Fruit fly (Drosophila melanogaster) whole organism, embryonic: ENCODE data around the gene IA-2.

ENCODE experiments used
- Atf3 ChIP-seq: fragments of 200-800 bp; sonication (Bioruptor generic); optimal IDR thresholded peaks from 3 replicates; lab custom pipeline; 2016; ENCODE audit warnings: missing biosample characterization, missing genetic modification characterization
- Blimp-1 ChIP-seq: fragments of 200-800 bp; sonication (Bioruptor generic); optimal IDR thresholded peaks from 3 replicates; lab custom pipeline; 2018; ENCODE audit warnings: missing biosample characterization, missing genetic modification characterization, mild to moderate bottlenecking, moderate library complexity, missing genetic modification reagents
- CG10274 ChIP-seq: fragments of 200-800 bp; sonication (Bioruptor generic); optimal IDR thresholded peaks from 3 replicates; lab custom pipeline; 2017; ENCODE audit warnings: missing biosample characterization, mild to moderate bottlenecking, missing genetic modification characterization
- CG10543 ChIP-seq: fragments of 200-800 bp; sonication (Bioruptor generic); optimal IDR thresholded peaks from 3 replicates; lab custom pipeline; 2017; ENCODE audit warnings: missing biosample characterization, mild to moderate bottlenecking, missing genetic modification characterization, moderate library complexity
- CG10565 ChIP-seq: fragments of 200-800 bp; sonication (Bioruptor generic); optimal IDR thresholded peaks from 3 replicates; lab custom pipeline; 2016; ENCODE audit warnings: missing biosample characterization, mild to moderate bottlenecking, missing genetic modification characterization
- CG11247 ChIP-seq: fragments of 200-800 bp; sonication (Bioruptor generic); IDR thresholded peaks from 2 replicates; pipeline ENCODE4 v1.3.6; 2022; ENCODE audit warnings: missing biosample characterization, missing genetic modification characterization
- CG12071 ChIP-seq: fragments of 200-800 bp; sonication (Bioruptor generic); optimal IDR thresholded peaks from 3 replicates; lab custom pipeline; 2018; ENCODE audit warnings: missing biosample characterization, mild to moderate bottlenecking, missing genetic modification characterization
- CG12155 ChIP-seq: fragments of 200-800 bp; sonication (Bioruptor generic); optimal IDR thresholded peaks from 3 replicates; lab custom pipeline; 2016; ENCODE audit warnings: missing biosample characterization, missing genetic modification characterization
- CG13424 ChIP-seq: fragments of 200-800 bp; sonication (Bioruptor generic); optimal IDR thresholded peaks from 2 replicates; lab custom pipeline; 2019; ENCODE audit warnings: missing biosample characterization, mild to moderate bottlenecking, missing genetic modification characterization, moderate library complexity
- CG13775 ChIP-seq: fragments of 200-800 bp; sonication (Bioruptor generic); optimal IDR thresholded peaks from 3 replicates; lab custom pipeline; 2017; ENCODE audit warnings: missing biosample characterization, mild to moderate bottlenecking, missing genetic modification characterization
- CG15011 ChIP-seq: fragments of 200-800 bp; sonication (Bioruptor generic); optimal IDR thresholded peaks from 3 replicates; lab custom pipeline; 2018; ENCODE audit warnings: missing biosample characterization, mild to moderate bottlenecking, missing genetic modification characterization
- CG15601 ChIP-seq: fragments of 200-800 bp; sonication (Bioruptor generic); optimal IDR thresholded peaks from 3 replicates; lab custom pipeline; 2019; ENCODE audit warnings: missing biosample characterization, mild to moderate bottlenecking, missing genetic modification characterization, moderate library complexity
- CG1603 ChIP-seq: fragments of 200-800 bp; sonication (Bioruptor generic); optimal IDR thresholded peaks from 2 replicates; lab custom pipeline; 2019; ENCODE audit warnings: missing biosample characterization, mild to moderate bottlenecking, missing genetic modification characterization, moderate library complexity
- CG32532 ChIP-seq: fragments of 200-800 bp; sonication (Bioruptor generic); IDR thresholded peaks from 2 replicates; pipeline ENCODE4 v1.3.6; 2022; ENCODE audit warnings: missing biosample characterization, missing genetic modification characterization
- CG4360 ChIP-seq: fragments of 200-800 bp; sonication (Bioruptor generic); IDR thresholded peaks from 2 replicates; pipeline ENCODE4 v1.3.6; 2022; ENCODE audit warnings: missing biosample characterization, missing genetic modification characterization
- CG7839 ChIP-seq: fragments of 200-800 bp; sonication (Bioruptor generic); optimal IDR thresholded peaks from 3 replicates; lab custom pipeline; 2018; ENCODE audit warnings: missing biosample characterization, mild to moderate bottlenecking, missing genetic modification characterization, moderate library complexity
- CG8290 ChIP-seq, 3 experiments: fragments of 200-800 bp; sonication (Bioruptor generic); optimal IDR thresholded peaks; 2 replicates each; lab custom pipeline; 2016 to 2019; ENCODE audit warnings: missing biosample characterization in 3 of 3, missing genetic modification characterization in 3 of 3, mild to moderate bottlenecking in 2 of 3, moderate library complexity in 1 of 3
- CG8944 ChIP-seq: fragments of 200-800 bp; sonication (Bioruptor generic); optimal IDR thresholded peaks from 3 replicates; lab custom pipeline; 2016; ENCODE audit warnings: missing biosample characterization, missing genetic modification characterization
- CG9609 ChIP-seq: fragments of 200-800 bp; sonication (Bioruptor generic); optimal IDR thresholded peaks from 3 replicates; lab custom pipeline; 2016; ENCODE audit warnings: missing biosample characterization, missing genetic modification characterization
- CG9727 ChIP-seq: fragments of 200-800 bp; sonication (Bioruptor generic); optimal IDR thresholded peaks from 3 replicates; lab custom pipeline; 2017; ENCODE audit warnings: missing biosample characterization, mild to moderate bottlenecking, missing genetic modification characterization
- CHES-1-like ChIP-seq: fragments of 200-800 bp; sonication (Bioruptor generic); optimal IDR thresholded peaks from 2 replicates; lab custom pipeline; 2016; ENCODE audit warnings: missing biosample characterization, missing genetic modification characterization
- H2.0 ChIP-seq: fragments of 200-800 bp; sonication (Bioruptor generic); IDR thresholded peaks from 2 replicates; pipeline ENCODE4 v1.3.6; 2022; ENCODE audit warnings: missing biosample characterization, missing genetic modification characterization
- HLH3B ChIP-seq: fragments of 200-800 bp; sonication (Bioruptor generic); IDR thresholded peaks from 2 replicates; pipeline ENCODE4 v1.3.6; 2022; ENCODE audit warnings: missing biosample characterization, missing genetic modification characterization
- Kr ChIP-seq: fragments of 200-800 bp; sonication (Bioruptor generic); optimal IDR thresholded peaks from 2 replicates; lab custom pipeline; 2017; ENCODE audit warnings: missing biosample characterization, mild to moderate bottlenecking, missing genetic modification characterization
- Lpt ChIP-seq: fragments of >200 bp; optimal IDR thresholded peaks from 2 replicates; lab custom pipeline; 2018; ENCODE audit warnings: missing biosample characterization, missing genetic modification characterization
- MBD-R2 ChIP-seq: fragments of 200-800 bp; sonication (Bioruptor generic); IDR thresholded peaks from 2 replicates; pipeline ENCODE4 v1.3.6; 2022; ENCODE audit warnings: missing biosample characterization, missing genetic modification characterization
- Med ChIP-seq: fragments of 200-800 bp; sonication (Bioruptor generic); peaks from one replicate; lab custom pipeline; 2016; ENCODE audit warnings: missing biosample characterization, missing genetic modification characterization, mild to moderate bottlenecking, inconsistent platforms, moderate library complexity
- Meics ChIP-seq: fragments of 200-800 bp; sonication (Bioruptor generic); optimal IDR thresholded peaks from 2 replicates; lab custom pipeline; 2017; ENCODE audit warnings: missing biosample characterization, mild to moderate bottlenecking, missing genetic modification characterization
- Mrtf ChIP-seq: fragments of 200-800 bp; sonication (Bioruptor generic); IDR thresholded peaks from 3 replicates; pipeline ENCODE4 v1.3.6; 2022; ENCODE audit warnings: missing biosample characterization, missing genetic modification characterization
- NK7.1 ChIP-seq: fragments of 200-800 bp; sonication (Bioruptor generic); optimal IDR thresholded peaks from 3 replicates; lab custom pipeline; 2016; ENCODE audit warnings: missing biosample characterization, missing genetic modification characterization
- Trl ChIP-seq, 3 experiments: fragments of >200 bp in 2 of 3; fragments of 200-800 bp in 1 of 3; sonication (Bioruptor generic) in 1 of 3; optimal IDR thresholded peaks; 2 replicates in 1 of 3; 3 replicates in 2 of 3; lab custom pipeline; 2016 to 2017; ENCODE audit warnings: missing biosample characterization in 1 of 3, missing genetic modification characterization in 1 of 3
- ase ChIP-seq: fragments of 200-800 bp; sonication (Bioruptor generic); IDR thresholded peaks from 3 replicates; pipeline ENCODE4 v1.3.6; 2022; ENCODE audit warnings: missing biosample characterization, missing genetic modification characterization
- az2 ChIP-seq: fragments of 200-800 bp; sonication (Bioruptor generic); optimal IDR thresholded peaks from 3 replicates; lab custom pipeline; 2016; ENCODE audit warnings: missing biosample characterization, missing genetic modification characterization
- bcd ChIP-seq: fragments of 200-800 bp; sonication (Bioruptor generic); optimal IDR thresholded peaks from 2 replicates; lab custom pipeline; 2017; ENCODE audit warnings: missing biosample characterization, mild to moderate bottlenecking, missing genetic modification characterization
- caup ChIP-seq: fragments of 200-800 bp; sonication (Bioruptor generic); optimal IDR thresholded peaks from 3 replicates; lab custom pipeline; 2017; ENCODE audit warnings: missing biosample characterization, mild to moderate bottlenecking, missing genetic modification characterization, moderate library complexity; ENCODE audit not compliant: severe bottlenecking
- chm ChIP-seq: fragments of 200-800 bp; sonication (Bioruptor generic); IDR thresholded peaks from 2 replicates; pipeline ENCODE4 v1.3.6; 2022; ENCODE audit warnings: missing biosample characterization, missing genetic modification characterization
- dysf ChIP-seq: fragments of 200-800 bp; sonication (Bioruptor generic); IDR thresholded peaks from 3 replicates; pipeline ENCODE4 v1.3.6; 2022; ENCODE audit warnings: missing biosample characterization, missing genetic modification characterization
- en ChIP-seq: fragments of 200-800 bp; sonication (Bioruptor generic); optimal IDR thresholded peaks from 2 replicates; lab custom pipeline; 2016; ENCODE audit warnings: missing biosample characterization, missing genetic modification characterization
- grau ChIP-seq: fragments of 200-800 bp; optimal IDR thresholded peaks from 3 replicates; lab custom pipeline; 2019; ENCODE audit warnings: missing biosample characterization, mild to moderate bottlenecking, missing genetic modification characterization, moderate library complexity
- ham ChIP-seq: fragments of 200-800 bp; sonication (Bioruptor generic); IDR thresholded peaks from 2 replicates; pipeline ENCODE4 v1.3.6; 2022; ENCODE audit warnings: missing biosample characterization, missing genetic modification characterization
- lilli ChIP-seq: fragments of 200-800 bp; sonication (Bioruptor generic); optimal IDR thresholded peaks from 3 replicates; lab custom pipeline; 2016; ENCODE audit warnings: missing biosample characterization, missing genetic modification characterization
- otp ChIP-seq: fragments of 200-800 bp; sonication (Bioruptor generic); IDR thresholded peaks from 3 replicates; pipeline ENCODE4, ENCODE4 v1.3.6; 2022; ENCODE audit warnings: missing biosample characterization, missing genetic modification characterization
- pnt ChIP-seq: fragments of 200-800 bp; sonication (Bioruptor generic); optimal IDR thresholded peaks from 3 replicates; lab custom pipeline; 2016; ENCODE audit warnings: missing biosample characterization, missing genetic modification characterization
- pum ChIP-seq: fragments of 200-800 bp; sonication (Bioruptor generic); optimal IDR thresholded peaks from 2 replicates; lab custom pipeline; 2016; ENCODE audit warnings: missing biosample characterization, missing genetic modification characterization
- row ChIP-seq: fragments of 200-800 bp; sonication (Bioruptor generic); IDR thresholded peaks from 3 replicates; pipeline ENCODE4 v1.3.6; 2022; ENCODE audit warnings: missing biosample characterization, missing genetic modification characterization
- sens ChIP-seq: fragments of 200-800 bp; sonication (Bioruptor generic); peaks from one replicate; lab custom pipeline; 2016; ENCODE audit warnings: missing biosample characterization, missing genetic modification characterization
- slbo ChIP-seq: fragments of 200-800 bp; sonication (Bioruptor generic); IDR thresholded peaks from 2 replicates; pipeline ENCODE4 v1.3.6; 2022; ENCODE audit warnings: missing biosample characterization, missing genetic modification characterization
- ttk ChIP-seq: fragments of 200-800 bp; sonication (Bioruptor generic); IDR thresholded peaks from 2 replicates; pipeline ENCODE4 v2.1.2; 2022; ENCODE audit warnings: missing biosample characterization, missing genetic modification characterization
- tx ChIP-seq: fragments of 200-800 bp; sonication (Bioruptor generic); optimal IDR thresholded peaks from 2 replicates; lab custom pipeline; 2016; ENCODE audit warnings: missing biosample characterization, missing genetic modification characterization
- vvl ChIP-seq: fragments of 200-800 bp; sonication (Bioruptor generic); IDR thresholded peaks from 2 replicates; pipeline ENCODE4 v1.3.6; 2022; ENCODE audit warnings: missing biosample characterization, missing genetic modification characterization

IA-2 gene

DNA sequence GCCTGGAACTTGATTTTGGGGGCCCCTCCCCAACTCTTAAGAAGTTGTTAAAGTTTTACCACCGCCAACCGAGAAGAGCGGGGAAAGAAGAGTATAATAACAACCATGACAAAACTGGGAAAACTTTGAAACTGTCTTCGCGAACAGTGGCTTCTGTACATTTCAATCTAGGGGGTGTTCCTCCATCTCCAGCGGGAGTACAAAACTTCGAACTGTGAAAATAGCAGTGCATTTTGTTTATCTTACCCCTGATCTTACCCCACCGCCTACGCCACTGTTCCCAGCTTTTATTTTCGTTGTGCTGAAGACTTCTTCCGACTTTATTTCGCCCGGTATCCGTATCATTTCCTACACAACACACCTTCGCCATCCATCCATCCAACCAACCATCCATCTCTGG lies 23.1 kb upstream of the IA-2 start (continued):
- no peak for TF ChIP-seq Trl (optimal IDR thresholded peaks at IDR 0.05; lab: Kevin White, UChicago)
- peak; percentile 6 for TF ChIP-seq Trl (GFP tag; optimal IDR thresholded peaks at IDR 0.05; lab: Kevin White, UChicago)
- peak; percentile 62 for TF ChIP-seq row (GFP tag; lab: Robert Waterston, UW)
- TF ChIP-seq caup (GFP tag; lab: Kevin White, UChicago): peak; percentile 7
- peak; percentile 9 for TF ChIP-seq pum (GFP tag; lab: Kevin White, UChicago)
- 0 out of 2 replicates have a peak, but pooled peaks have one; percentile 25 for TF ChIP-seq HLH3B (GFP tag; lab: Robert Waterston, UW)
- no peak for TF ChIP-seq NK7.1 (GFP tag; lab: Kevin White, UChicago)
- peak; percentile 10 for TF ChIP-seq CG15601 (tag; lab: Kevin White, UChicago)
- TF ChIP-seq Blimp-1 (GFP tag; lab: Kevin White, UChicago): peak; percentile 55
- TF ChIP-seq CG9609 (GFP tag; lab: Kevin White, UChicago): no peak
- 0 out of 3 replicates have a peak, but pooled peaks have one; percentile 39 for TF ChIP-seq otp (GFP tag; lab: Robert Waterston, UW)
- TF ChIP-seq grau (tag; lab: Kevin White, UChicago): peak; percentile 9
- TF ChIP-seq az2 (GFP tag; lab: Kevin White, UChicago): peak; percentile 3
- TF ChIP-seq bcd: peak; percentile 12
- 0 out of 3 replicates have a peak, but pooled peaks have one; percentile 29 for TF ChIP-seq Mrtf (GFP tag; lab: Robert Waterston, UW)
- peak; percentile 37; the same call in 1 of the 2 replicates for TF ChIP-seq ttk (GFP tag; lab: Robert Waterston, UW)
- peak; percentile 33 for TF ChIP-seq Meics (GFP tag; lab: Kevin White, UChicago)
- TF ChIP-seq CG15011 (GFP tag; lab: Kevin White, UChicago): no peak
- no peak for TF ChIP-seq CG10565 (GFP tag; lab: Kevin White, UChicago)
- no peak for TF ChIP-seq en (GFP tag; lab: Kevin White, UChicago)
- TF ChIP-seq CG12071: peak; percentile 2
- peak; percentile 67 for TF ChIP-seq CG32532 (GFP tag; lab: Robert Waterston, UW)
- 0 out of 3 replicates have a peak, but pooled peaks have one; percentile 37 for TF ChIP-seq ase (GFP tag; lab: Robert Waterston, UW)
- peak; percentile 62 for TF ChIP-seq vvl
- peak; percentile 4 for TF ChIP-seq lilli
- TF ChIP-seq CG12155 (GFP tag; lab: Kevin White, UChicago): peak; percentile 26
- no peak for TF ChIP-seq tx (GFP tag; lab: Kevin White, UChicago)
- TF ChIP-seq Med (GFP tag; lab: Kevin White, UChicago): peak; percentile 85
- TF ChIP-seq CG8290 (GFP tag; optimal IDR thresholded peaks at IDR 0.05; lab: Kevin White, UChicago): no peak
- peak in 1 of 2 experiments; percentile 53 for TF ChIP-seq CG8290 (tag; optimal IDR thresholded peaks at IDR 0.05; lab: Kevin White, UChicago)
- TF ChIP-seq CG4360: no peak
- TF ChIP-seq dysf (GFP tag; lab: Robert Waterston, UW): peak; percentile 65
- TF ChIP-seq CHES-1-like (GFP tag; lab: Kevin White, UChicago): peak; percentile 2
- TF ChIP-seq CG7839: peak; percentile 34
- TF ChIP-seq Lpt (GFP tag; lab: Kevin White, UChicago): no peak
- TF ChIP-seq CG9727 (GFP tag; lab: Kevin White, UChicago): no peak
- peak; percentile 13 for TF ChIP-seq CG13424
- peak; percentile 9 for TF ChIP-seq CG1603 (tag; lab: Kevin White, UChicago)
- no peak for TF ChIP-seq MBD-R2 (GFP tag; lab: Robert Waterston, UW)
- TF ChIP-seq CG13775 (GFP tag; lab: Kevin White, UChicago): no peak
- TF ChIP-seq chm: peak; percentile 49; the same call in 1 of the 2 replicates
- no peak for TF ChIP-seq CG10274 (GFP tag; lab: Kevin White, UChicago)
- no peak for TF ChIP-seq Atf3 (GFP tag; lab: Kevin White, UChicago)
- peak; percentile 4 for TF ChIP-seq CG10543 (GFP tag; lab: Kevin White, UChicago)
- TF ChIP-seq CG8944 (GFP tag; lab: Kevin White, UChicago): peak; percentile 16
- peak; percentile 52; the same call in 1 of the 2 replicates for TF ChIP-seq H2.0 (GFP tag; lab: Robert Waterston, UW)
- TF ChIP-seq CG11247 (GFP tag; lab: Robert Waterston, UW): 0 out of 2 replicates have a peak, but pooled peaks have one; percentile 41
- TF ChIP-seq pnt (GFP tag; lab: Kevin White, UChicago): peak; percentile 17
- peak; percentile 67 for TF ChIP-seq slbo (GFP tag; lab: Robert Waterston, UW)
- 0 out of 2 replicates have a peak, but pooled peaks have one; percentile 12 for TF ChIP-seq ham (GFP tag; lab: Robert Waterston, UW)
- no peak for TF ChIP-seq Kr
- peak; percentile 72 for TF ChIP-seq sens
